Fruit fly (Drosophila melanogaster): ENCODE results near the gene wisp.

- no peak for TF ChIP-seq CG34367 (tag; optimal IDR thresholded peaks at IDR 0.05)
- no peak for TF ChIP-seq CG32121 (GFP tag; IDR thresholded peaks at IDR 0.05)
- TF ChIP-seq Ets98B (GFP tag; IDR thresholded peaks at IDR 0.05): no peak
- TF ChIP-seq CG12605 (GFP tag; IDR thresholded peaks at IDR 0.05): no peak
- TF ChIP-seq Pif1B (GFP tag; optimal IDR thresholded peaks at IDR 0.05): no peak
- no peak for TF ChIP-seq CG17806 (tag; optimal IDR thresholded peaks at IDR 0.05)
- peak; percentile 39 for TF ChIP-seq CG14655 (GFP tag; optimal IDR thresholded peaks at IDR 0.05)
- no peak for TF ChIP-seq EcR (GFP tag; optimal IDR thresholded peaks at IDR 0.05)
- TF ChIP-seq Snoo (tag; optimal IDR thresholded peaks at IDR 0.05): no peak
- peak; percentile 24 for TF ChIP-seq Pif1A (GFP tag; optimal IDR thresholded peaks at IDR 0.05)
- TF ChIP-seq gl (tag; optimal IDR thresholded peaks at IDR 0.05): no peak
- TF ChIP-seq fd96Ca (GFP tag; IDR thresholded peaks at IDR 0.05): no peak
Observed at dm6 chrX:11882447-11882846, 11.3 kb upstream of the wisp start.

Measured in whole organism, pupa.